Worm (Caenorhabditis elegans) whole organism, midembryonic: ENCODE data around the gene cox-11.

Experiments
- klf-2 ChIP-seq: fragments of 200-800 bp; sonication (Bioruptor generic); conservative IDR thresholded peaks from 2 replicates; pipeline ENCODE4 v1.3.6; 2022; ENCODE audit warnings: missing genetic modification reagents, missing genetic modification characterization, missing compliant biosample characterization
- med-1 ChIP-seq: sonication (generic microtip); optimal IDR thresholded peaks from 2 replicates; lab custom pipeline; 2017; ENCODE audit warnings: missing genetic modification characterization, mild to moderate bottlenecking, missing compliant biosample characterization, antibody characterized with exemption, missing genetic modification reagents; ENCODE audit not compliant: insufficient read depth
- tab-1 ChIP-seq: fragments of 200-800 bp; sonication (Bioruptor generic); IDR thresholded peaks from 2 replicates; pipeline ENCODE4 v1.3.6; 2022; ENCODE audit warnings: missing genetic modification characterization, missing compliant biosample characterization

DNA sequence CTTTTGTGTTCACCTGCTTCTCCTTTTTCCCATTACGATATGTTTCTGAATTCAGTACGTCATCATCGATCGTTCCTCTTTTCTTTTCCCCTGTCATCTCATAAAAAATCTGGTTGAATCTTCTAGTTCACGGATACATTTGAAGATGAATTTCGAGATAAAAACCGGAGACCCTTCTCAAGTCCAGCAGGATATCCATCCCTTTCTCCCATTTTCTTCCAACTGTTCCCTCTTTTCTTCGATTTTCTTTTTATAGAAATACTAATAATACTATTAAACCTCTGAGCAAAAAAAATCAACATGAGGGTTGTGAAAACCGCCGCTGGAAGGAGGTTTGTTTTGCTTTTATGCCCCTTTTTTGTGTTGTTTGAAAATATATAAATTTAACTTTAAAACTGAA, 11.8 kb downstream of the cox-11 start, which contains the start of gene bus-12:
- no peak for TF ChIP-seq klf-2 (GFP tag; lab: Robert Waterston, UW)
- TF ChIP-seq med-1 (GFP tag; lab: Kevin White, UChicago), result no peak
- TF ChIP-seq tab-1 (GFP tag; lab: Robert Waterston, UW), result no peak
